Worm (Caenorhabditis elegans): ENCODE measurements around the gene faah-4.

DNA sequence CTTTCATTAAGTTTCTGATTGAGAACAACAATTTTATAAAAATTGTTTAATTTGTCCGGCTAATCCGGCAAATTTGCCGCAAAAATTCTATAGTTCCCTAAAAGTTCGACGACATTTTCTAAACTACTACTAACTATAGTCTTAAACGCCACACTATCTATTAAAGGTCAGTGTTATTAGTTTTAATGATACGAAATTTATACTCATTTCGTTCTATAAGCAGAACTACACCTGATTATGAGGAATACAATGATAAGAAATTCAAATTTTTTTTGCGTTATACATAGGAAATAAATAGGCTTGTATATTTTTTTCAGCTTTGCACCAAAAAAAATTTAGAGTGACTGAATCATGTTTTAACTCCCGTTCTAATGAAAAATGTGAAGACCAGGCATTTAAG lies 38.8 kb upstream of the faah-4 start:
- TF ChIP-seq nhr-25 (tag; optimal IDR thresholded peaks at IDR 0.05; ENCODE audit: borderline replicate concordance, insufficient read depth) (no peak), daf-12 (tag; optimal IDR thresholded peaks at IDR 0.05) (no peak), mdl-1 (tag; optimal IDR thresholded peaks at IDR 0.05) (no peak), nhr-237 (tag; optimal IDR thresholded peaks at IDR 0.05) (no peak), duxl-1 (tag; optimal IDR thresholded peaks at IDR 0.05; ENCODE audit: poor library complexity) (no peak), dmd-8 (GFP tag; IDR thresholded peaks at IDR 0.05) (no peak), dpl-1 (GFP tag; optimal IDR thresholded peaks at IDR 0.05) (no peak), nhr-42 (GFP tag; IDR thresholded peaks at IDR 0.05) (no peak), egl-27 (tag; optimal IDR thresholded peaks at IDR 0.05) (no peak), mep-1 (tag; optimal IDR thresholded peaks at IDR 0.05) (no peak), snpc-4 (tag; optimal IDR thresholded peaks at IDR 0.05) (no peak), lsy-2 (tag; optimal IDR thresholded peaks at IDR 0.05) (no peak), pqm-1 (tag; optimal IDR thresholded peaks at IDR 0.05) (no peak), ceh-28 (tag; optimal IDR thresholded peaks at IDR 0.05) (no peak)
